Fruit fly (Drosophila melanogaster): ENCODE measurements around the gene hzg.

Gene hzg

dm6 chr3L:16002116-16002716, 2.3 kb downstream of the hzg start (continued):
- no peak for TF ChIP-seq CG9437 (GFP tag; optimal IDR thresholded peaks at IDR 0.05)
- TF ChIP-seq eyg (GFP tag; optimal IDR thresholded peaks at IDR 0.05), result no peak
- TF ChIP-seq kni (GFP tag; optimal IDR thresholded peaks at IDR 0.05), result no peak
- 0 out of 2 replicates have a peak, but pooled peaks have one; percentile 25 for TF ChIP-seq stc (GFP tag; IDR thresholded peaks at IDR 0.05)
- TF ChIP-seq schlank (tag; optimal IDR thresholded peaks at IDR 0.05), result no peak
- no peak for TF ChIP-seq CG34376 (GFP tag; optimal IDR thresholded peaks at IDR 0.05)
- no peak for TF ChIP-seq yki (optimal IDR thresholded peaks at IDR 0.05)
- TF ChIP-seq Aef1 (GFP tag; IDR thresholded peaks at IDR 0.05), result no peak
- no peak for TF ChIP-seq org-1 (GFP tag; optimal IDR thresholded peaks at IDR 0.05)
- TF ChIP-seq ranshi (GFP tag; IDR thresholded peaks at IDR 0.05), result no peak
- TF ChIP-seq dan (GFP tag; IDR thresholded peaks at IDR 0.05), result no peak
- TF ChIP-seq CG1024 (GFP tag; IDR thresholded peaks at IDR 0.05), result no peak
- TF ChIP-seq Mes4 (GFP tag; optimal IDR thresholded peaks at IDR 0.05), result no peak
- TF ChIP-seq Drgx (GFP tag; IDR thresholded peaks at IDR 0.05), result peak; percentile 29; the same call in 1 of the 2 replicates
- TF ChIP-seq Rfx (GFP tag; IDR thresholded peaks at IDR 0.05), result 0 out of 2 replicates have a peak, but pooled peaks have one; percentile 14
- TF ChIP-seq Lim3 (GFP tag; IDR thresholded peaks at IDR 0.05), result no peak
- TF ChIP-seq B-H2 (GFP tag; optimal IDR thresholded peaks at IDR 0.05), result peak; percentile 32
- TF ChIP-seq maf-S (GFP tag; optimal IDR thresholded peaks at IDR 0.05), result no peak
- no peak for TF ChIP-seq fu2 (GFP tag; optimal IDR thresholded peaks at IDR 0.05)
- no peak for TF ChIP-seq ERR (GFP tag; optimal IDR thresholded peaks at IDR 0.05)
- peak in 1 of 2 experiments; percentile 25 for TF ChIP-seq Hr51 (GFP tag; optimal IDR thresholded peaks at IDR 0.05)
- no peak for TF ChIP-seq CG6175 (GFP tag; IDR thresholded peaks at IDR 0.05)
- no peak for TF ChIP-seq tup (GFP tag; optimal IDR thresholded peaks at IDR 0.05)
- no peak for TF ChIP-seq chn (GFP tag; optimal IDR thresholded peaks at IDR 0.05)
- TF ChIP-seq NC2β (GFP tag; optimal IDR thresholded peaks at IDR 0.05), result no peak
- TF ChIP-seq CG2202 (tag; optimal IDR thresholded peaks at IDR 0.05), result no peak
- TF ChIP-seq zfh2 (GFP tag; optimal IDR thresholded peaks at IDR 0.05), result no peak
- TF ChIP-seq CG2120 (GFP tag; optimal IDR thresholded peaks at IDR 0.05), result peak; percentile 8
- TF ChIP-seq Abd-B (GFP tag; optimal IDR thresholded peaks at IDR 0.05), result no peak
- no peak for TF ChIP-seq usp (GFP tag; optimal IDR thresholded peaks at IDR 0.05)
- no peak for TF ChIP-seq CG12299 (tag; optimal IDR thresholded peaks at IDR 0.05)
- no peak for TF ChIP-seq gcm2 (GFP tag; optimal IDR thresholded peaks at IDR 0.05)
- no peak for TF ChIP-seq gce (GFP tag; IDR thresholded peaks at IDR 0.05)
- no peak for TF ChIP-seq odd (GFP tag; optimal IDR thresholded peaks at IDR 0.05)
- TF ChIP-seq CG31441 (GFP tag; IDR thresholded peaks at IDR 0.05), result no peak
- TF ChIP-seq CG17385 (GFP tag; optimal IDR thresholded peaks at IDR 0.05), result no peak
- TF ChIP-seq CG33213 (GFP tag; optimal IDR thresholded peaks at IDR 0.05), result no peak
- no peak for TF ChIP-seq prd (optimal IDR thresholded peaks at IDR 0.05)
- TF ChIP-seq prd (GFP tag; IDR thresholded peaks at IDR 0.05), result no peak
- TF ChIP-seq pnt (GFP tag; optimal IDR thresholded peaks at IDR 0.05), result no peak
- TF ChIP-seq stwl (tag; optimal IDR thresholded peaks at IDR 0.05), result no peak
- TF ChIP-seq CG12769 (tag; optimal IDR thresholded peaks at IDR 0.05), result no peak
- no peak for TF ChIP-seq wor (GFP tag; IDR thresholded peaks at IDR 0.05)
- TF ChIP-seq CG10321 (GFP tag; IDR thresholded peaks at IDR 0.05), result no peak
- no peak for TF ChIP-seq CG2712 (tag; optimal IDR thresholded peaks at IDR 0.05)
- no peak for TF ChIP-seq H15 (GFP tag; IDR thresholded peaks at IDR 0.05)
- TF ChIP-seq fd102C (GFP tag; optimal IDR thresholded peaks at IDR 0.05), result no peak
- TF ChIP-seq CG13894 (tag; optimal IDR thresholded peaks at IDR 0.05), result peak; percentile 4
- TF ChIP-seq Med (GFP tag), result peak; percentile 72
- TF ChIP-seq sr (GFP tag; IDR thresholded peaks at IDR 0.05), result no peak
- no peak for TF ChIP-seq pfk (GFP tag; optimal IDR thresholded peaks at IDR 0.05)
- TF ChIP-seq da (GFP tag; optimal IDR thresholded peaks at IDR 0.05), result no peak
- TF ChIP-seq slou (GFP tag; optimal IDR thresholded peaks at IDR 0.05), result no peak
